Worm (Caenorhabditis elegans) whole organism, L4/young adult: ENCODE measurements around the gene T24C12.4.

Source experiments
- W03F9.2 ChIP-seq: fragments of 150-350 bp; optimal IDR thresholded peaks from 2 replicates; lab custom pipeline; 2014; ENCODE audit warnings: missing biosample characterization, missing genetic modification characterization
- dao-5 ChIP-seq: sonication (generic microtip); optimal IDR thresholded peaks from 2 replicates; lab custom pipeline; 2016; ENCODE audit warnings: missing genotype, missing genetic modification characterization, moderate library complexity, missing compliant biosample characterization
- him-1 ChIP-seq: sonication (generic microtip); optimal IDR thresholded peaks from 2 replicates; lab custom pipeline; 2016; ENCODE audit warnings: missing genotype, missing genetic modification reagents, missing genetic modification characterization, missing compliant biosample characterization

DNA sequence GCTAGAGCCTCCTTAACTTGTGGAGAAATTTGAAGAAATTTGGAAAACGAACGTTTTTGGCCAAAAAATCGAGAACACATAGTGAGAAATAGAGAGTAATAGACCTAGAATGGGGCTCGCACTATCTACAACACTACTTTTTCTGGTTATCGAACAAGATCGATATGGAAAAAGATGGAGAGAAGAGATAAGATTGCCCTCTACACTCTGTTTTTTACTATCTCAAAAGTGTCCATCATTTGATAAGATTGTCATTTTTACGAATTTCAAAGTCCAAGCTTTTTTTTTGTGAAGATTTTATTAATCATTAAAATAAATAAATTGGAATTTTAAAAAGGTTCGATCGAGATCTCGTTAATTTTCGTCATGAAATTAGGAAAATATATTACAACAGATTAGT is 1.1 kb downstream of the T24C12.4 start, which contains the start of gene T24C12.3:
- no peak for TF ChIP-seq W03F9.2 (tag; lab: Kevin White, UChicago)
- TF ChIP-seq him-1 = no peak
- no peak for TF ChIP-seq dao-5
